Fruit fly (Drosophila melanogaster) Kc167 (cell line): Measurements from ENCODE around the gene CG34148.

Experiments used
- Myc ChIP-seq: fragments of >200 bp; optimal IDR thresholded peaks from 2 replicates; lab custom pipeline; 2017; ENCODE audit warnings: missing external identifiers
- h ChIP-seq: fragments of >200 bp; optimal IDR thresholded peaks from 3 replicates; lab custom pipeline; 2018; ENCODE audit warnings: missing external identifiers
- insv ChIP-seq: fragments of >200 bp; optimal IDR thresholded peaks from 3 replicates; lab custom pipeline; 2018; ENCODE audit warnings: missing external identifiers

- TF ChIP-seq h (no peak), insv (lab: Kevin White, UChicago) (no peak), Myc (lab: Kevin White, UChicago) (no peak)
Measured at dm6 chr3R:21849988-21850460, 28.5 kb downstream of the CG34148 start.
